Fruit fly (Drosophila melanogaster): ENCODE measurements around the gene snRNP-U1-70K.
A peak's percentile ranks its signal among the peaks of the same experiment; 100 is the strongest.

snRNP-U1-70K gene

dm6 chr2L:6968013-6968517 lies 3.5 kb downstream of the snRNP-U1-70K start (continued):
- TF ChIP-seq CG9437 (GFP tag; optimal IDR thresholded peaks at IDR 0.05) = peak; percentile 60
- peak; percentile 30 for TF ChIP-seq CG8924 (tag; optimal IDR thresholded peaks at IDR 0.05)
- TF ChIP-seq zen2 (GFP tag; IDR thresholded peaks at IDR 0.05; ENCODE audit: partially characterized antibody) = peak; percentile 88
- TF ChIP-seq CTCF (GFP tag; optimal IDR thresholded peaks at IDR 0.05) = peak; percentile 89
- TF ChIP-seq seq (GFP tag; IDR thresholded peaks at IDR 0.05) = peak; percentile 16; the same call in 1 of the 2 replicates
- peak; percentile 70 for TF ChIP-seq unc-4 (GFP tag; IDR thresholded peaks at IDR 0.05; ENCODE audit: partially characterized antibody)
- TF ChIP-seq CG16813 (GFP tag; IDR thresholded peaks at IDR 0.05; ENCODE audit: partially characterized antibody) = peak; percentile 5
- TF ChIP-seq cg (GFP tag; optimal IDR thresholded peaks at IDR 0.05) = no peak
- peak; percentile 66 for TF ChIP-seq her (GFP tag; optimal IDR thresholded peaks at IDR 0.05)
- peak; percentile 12 for TF ChIP-seq kay (GFP tag; optimal IDR thresholded peaks at IDR 0.05)
- TF ChIP-seq odd (GFP tag; optimal IDR thresholded peaks at IDR 0.05) = no peak
- peak; percentile 27 for TF ChIP-seq CG13123 (GFP tag; optimal IDR thresholded peaks at IDR 0.05)
- TF ChIP-seq Hr51 (GFP tag; optimal IDR thresholded peaks at IDR 0.05) = peak in 1 of 2 experiments; percentile 36
- TF ChIP-seq Side (GFP tag; optimal IDR thresholded peaks at IDR 0.05) = peak; percentile 37
- TF ChIP-seq dpn (GFP tag; optimal IDR thresholded peaks at IDR 0.05) = peak; percentile 48 to 64
- TF ChIP-seq lov (optimal IDR thresholded peaks at IDR 0.05) = no peak
- TF ChIP-seq lov (GFP tag; IDR thresholded peaks at IDR 0.05) = no peak
- TF ChIP-seq pan (optimal IDR thresholded peaks at IDR 0.05) = peak in 1 of 2 experiments; percentile 52
- TF ChIP-seq pan (GFP tag; optimal IDR thresholded peaks at IDR 0.05 in 1 of 2, IDR thresholded peaks at IDR 0.05 in 1 of 2) = no peak
- 0 out of 2 replicates have a peak, but pooled peaks have one; percentile 50 for TF ChIP-seq Atf6 (GFP tag; IDR thresholded peaks at IDR 0.05)
- peak; percentile 53 for TF ChIP-seq CG10979 (tag; optimal IDR thresholded peaks at IDR 0.05)
- peak; percentile 51 for TF ChIP-seq caup (GFP tag; optimal IDR thresholded peaks at IDR 0.05; ENCODE audit: severe bottlenecking)
- TF ChIP-seq CG34376 (GFP tag; optimal IDR thresholded peaks at IDR 0.05) = peak; percentile 41
- TF ChIP-seq bab2 (GFP tag; optimal IDR thresholded peaks at IDR 0.05) = peak; percentile 57
- peak; percentile 60 for TF ChIP-seq CG17912 (GFP tag; optimal IDR thresholded peaks at IDR 0.05)
- TF ChIP-seq Max (GFP tag; optimal IDR thresholded peaks at IDR 0.05) = no peak
- no peak for TF ChIP-seq Hr39 (optimal IDR thresholded peaks at IDR 0.05)
- TF ChIP-seq Nf-YB (GFP tag; optimal IDR thresholded peaks at IDR 0.05) = peak; percentile 6
- no peak for TF ChIP-seq CG30431 (GFP tag; optimal IDR thresholded peaks at IDR 0.05)
- TF ChIP-seq CG10431 (GFP tag; optimal IDR thresholded peaks at IDR 0.05) = no peak
- TF ChIP-seq CG7987 (GFP tag; optimal IDR thresholded peaks at IDR 0.05) = no peak
- TF ChIP-seq pho (GFP tag; optimal IDR thresholded peaks at IDR 0.05) = peak; percentile 29
- TF ChIP-seq CG11085 (GFP tag; IDR thresholded peaks at IDR 0.05) = peak; percentile 22; the same call in 1 of the 2 replicates
- TF ChIP-seq disco-r (GFP tag; optimal IDR thresholded peaks at IDR 0.05) = no peak
- no peak for TF ChIP-seq ash1 (GFP tag; optimal IDR thresholded peaks at IDR 0.05)
- peak; percentile 13 for TF ChIP-seq p53 (GFP tag; optimal IDR thresholded peaks at IDR 0.05)
- TF ChIP-seq Eip74EF (GFP tag; optimal IDR thresholded peaks at IDR 0.05) = peak in 1 of 2 experiments; percentile 26
- TF ChIP-seq CG4617 (GFP tag; optimal IDR thresholded peaks at IDR 0.05; ENCODE audit: borderline replicate concordance) = peak; percentile 30
- TF ChIP-seq CG4360 (GFP tag; IDR thresholded peaks at IDR 0.05) = no peak
- TF ChIP-seq CG30020 (tag; optimal IDR thresholded peaks at IDR 0.05) = peak; percentile 6
- TF ChIP-seq CG11247 (GFP tag; IDR thresholded peaks at IDR 0.05) = no peak
- TF ChIP-seq CG15073 (GFP tag; optimal IDR thresholded peaks at IDR 0.05) = no peak
- no peak; the same call in 1 of the 2 replicates for TF ChIP-seq CG31441 (GFP tag; IDR thresholded peaks at IDR 0.05)
- peak; percentile 65 for TF ChIP-seq CG30403 (GFP tag; optimal IDR thresholded peaks at IDR 0.05)
- TF ChIP-seq CG6272 (GFP tag; IDR thresholded peaks at IDR 0.05) = no peak; the same call in 1 of the 2 replicates
- peak; percentile 42 for TF ChIP-seq Bteb2 (GFP tag; optimal IDR thresholded peaks at IDR 0.05)
- TF ChIP-seq TFAM (GFP tag; optimal IDR thresholded peaks at IDR 0.05) = no peak
- TF ChIP-seq CG5953 (GFP tag; IDR thresholded peaks at IDR 0.05) = peak; percentile 64
- no peak for TF ChIP-seq CG7357 (GFP tag; IDR thresholded peaks at IDR 0.05)
- peak; percentile 6 for TF ChIP-seq CG6813 (GFP tag; optimal IDR thresholded peaks at IDR 0.05)
- TF ChIP-seq NC2α (GFP tag; optimal IDR thresholded peaks at IDR 0.05) = peak; percentile 9
